Worm (Caenorhabditis elegans): Measurements from ENCODE around the gene nlp-63.

DNA sequence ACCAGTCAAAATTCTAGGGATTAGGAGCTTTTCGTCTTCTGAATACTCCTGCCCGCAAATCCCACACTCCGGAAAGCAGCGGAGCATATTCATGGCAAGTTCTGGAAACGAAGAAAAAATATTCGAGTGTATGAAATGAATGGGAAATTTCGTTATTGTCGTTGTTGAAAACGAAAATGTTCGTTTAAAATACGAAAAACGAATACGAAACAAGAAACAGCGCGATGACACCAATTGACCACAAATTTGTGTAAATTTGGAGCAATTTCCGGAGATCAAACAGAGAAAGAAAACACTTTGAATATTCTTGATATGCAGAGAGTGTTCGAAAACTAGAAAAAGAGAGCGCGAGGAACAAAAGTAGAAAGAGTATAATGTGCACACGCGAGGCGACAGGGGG, 49.6 kb upstream of the nlp-63 start, which contains the start of gene ZK945.4:
- TF ChIP-seq ceh-24 (tag; optimal IDR thresholded peaks at IDR 0.05) = no peak
- no peak for TF ChIP-seq dmd-4 (tag; optimal IDR thresholded peaks at IDR 0.05; ENCODE audit: borderline replicate concordance)
- TF ChIP-seq tbx-2 (tag; optimal IDR thresholded peaks at IDR 0.05) = no peak
- no peak for TF ChIP-seq nhr-11 (tag; optimal IDR thresholded peaks at IDR 0.05)
- no peak for TF ChIP-seq pag-3 (tag; optimal IDR thresholded peaks at IDR 0.05; ENCODE audit: borderline replicate concordance)
- TF ChIP-seq ama-1 (optimal IDR thresholded peaks at IDR 0.05) = no peak
- no peak for TF ChIP-seq ets-4 (tag; optimal IDR thresholded peaks at IDR 0.05)
- TF ChIP-seq unc-42 (tag; optimal IDR thresholded peaks at IDR 0.05) = no peak
- TF ChIP-seq syd-9 (tag; optimal IDR thresholded peaks at IDR 0.05) = no peak
- no peak for TF ChIP-seq F13H6.1 (tag; optimal IDR thresholded peaks at IDR 0.05)
- no peak for TF ChIP-seq C38D4.7 (GFP tag; optimal IDR thresholded peaks at IDR 0.05)
